Fruit fly (Drosophila melanogaster) Kc167 (cell line): ENCODE data around the gene CG31064.

Experiments
- Myc ChIP-seq: fragments of >200 bp; optimal IDR thresholded peaks from 2 replicates; lab custom pipeline; 2017; ENCODE audit warnings: missing external identifiers
- h ChIP-seq: fragments of >200 bp; optimal IDR thresholded peaks from 3 replicates; lab custom pipeline; 2018; ENCODE audit warnings: missing external identifiers
- psq ChIP-seq: fragments of >200 bp; optimal IDR thresholded peaks from 2 replicates; lab custom pipeline; 2017; ENCODE audit warnings: missing external identifiers
- ttk ChIP-seq: sonication (Bioruptor generic); optimal IDR thresholded peaks from 2 replicates; lab custom pipeline; 2017; ENCODE audit warnings: missing external identifiers

DNA sequence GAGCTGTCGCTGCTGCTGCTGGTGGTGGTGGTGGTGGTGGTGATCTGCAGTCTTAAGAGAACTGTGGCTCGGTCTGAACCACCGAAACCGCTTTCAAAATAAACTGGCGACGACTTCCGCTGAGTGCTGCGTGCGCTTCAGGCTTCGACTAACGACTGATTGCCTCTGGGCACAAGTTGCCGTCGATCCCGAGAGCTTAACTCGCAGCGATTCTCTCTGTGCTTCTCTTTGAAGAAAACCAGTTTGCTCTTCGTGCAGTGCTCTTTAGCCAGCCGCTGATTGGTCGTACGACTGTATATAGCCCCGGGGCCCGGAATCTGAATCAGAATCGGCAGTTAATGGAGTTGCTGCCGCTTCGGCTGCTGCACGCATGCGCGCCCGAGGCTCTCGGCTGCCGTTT is 44.8 kb downstream of the CG31064 start, which contains the start of gene Ser:
- TF ChIP-seq psq (lab: Kevin White, UChicago) (no peak), Myc (lab: Kevin White, UChicago) (no peak), ttk (lab: Kevin White, UChicago) (no peak), h (lab: Kevin White, UChicago) (no peak)
